Fruit fly (Drosophila melanogaster): ENCODE results near the gene CG42353.

- TF ChIP-seq CG12104 (GFP tag; optimal IDR thresholded peaks at IDR 0.05) (no peak), CG6272 (GFP tag; IDR thresholded peaks at IDR 0.05) (no peak), CG43689 (GFP tag; IDR thresholded peaks at IDR 0.05) (no peak), Atf3 (GFP tag; optimal IDR thresholded peaks at IDR 0.05) (no peak), CG3726 (GFP tag; IDR thresholded peaks at IDR 0.05) (no peak), CoRest (tag; optimal IDR thresholded peaks at IDR 0.05) (no peak), CG8478 (optimal IDR thresholded peaks at IDR 0.05) (no peak), Drgx (GFP tag; IDR thresholded peaks at IDR 0.05) (no peak), jigr1 (GFP tag; IDR thresholded peaks at IDR 0.05) (no peak), Vsx1 (GFP tag; optimal IDR thresholded peaks at IDR 0.05) (no peak), Oli (tag; optimal IDR thresholded peaks at IDR 0.05) (no peak), phol (tag; optimal IDR thresholded peaks at IDR 0.05) (no peak), CG3995 (GFP tag; optimal IDR thresholded peaks at IDR 0.05) (no peak), psq (GFP tag; optimal IDR thresholded peaks at IDR 0.05) (no peak)
These were observed 19.5 kb upstream of the CG42353 start for dm6 chrX:16124236-16124635.
